Worm (Caenorhabditis elegans): ENCODE data around the gene dyc-1.

dyc-1 gene

DNA sequence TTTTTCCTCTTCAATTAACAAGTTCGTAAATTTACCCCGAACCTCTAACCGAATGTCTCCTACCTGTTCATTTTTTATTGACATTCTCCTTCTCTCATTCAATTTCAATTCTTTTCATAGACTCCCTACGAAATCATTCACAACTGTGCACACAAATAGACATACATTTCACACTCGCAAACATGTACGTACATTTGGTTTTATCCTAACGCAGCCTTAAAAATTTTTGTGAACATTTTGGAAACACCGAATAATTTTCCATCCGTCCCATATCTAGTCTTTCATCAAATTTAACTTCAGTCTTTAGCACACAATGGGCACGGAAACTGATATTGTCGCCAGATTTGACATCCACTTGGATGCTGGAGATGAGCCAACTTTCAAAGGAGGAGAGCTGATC lies 15.8 kb upstream of the dyc-1 start, which contains the start of gene arrd-25:
Gene arrd-25, plus strand, starts transcription at position 301 of the 400 bp plus-strand sequence.
- no peak for TF ChIP-seq ztf-22 (GFP tag; optimal IDR thresholded peaks at IDR 0.05)
- no peak for TF ChIP-seq ets-4 (GFP tag; optimal IDR thresholded peaks at IDR 0.05)
- TF ChIP-seq ceh-27 (GFP tag; optimal IDR thresholded peaks at IDR 0.05): no peak
- no peak for TF ChIP-seq ama-1 (optimal IDR thresholded peaks at IDR 0.05)
- TF ChIP-seq ama-1 (GFP tag; optimal IDR thresholded peaks at IDR 0.05): no peak
- no peak for TF ChIP-seq nhr-90 (tag; optimal IDR thresholded peaks at IDR 0.05)
- TF ChIP-seq F37B4.10 (GFP tag; IDR thresholded peaks at IDR 0.05): no peak
- no peak for TF ChIP-seq lir-1 (GFP tag; conservative IDR thresholded peaks at IDR 0.05)
- no peak for TF ChIP-seq F22D6.2 (tag; optimal IDR thresholded peaks at IDR 0.05)
- no peak for TF ChIP-seq zim-3 (tag; optimal IDR thresholded peaks at IDR 0.05)
- TF ChIP-seq F49E8.2 (tag; optimal IDR thresholded peaks at IDR 0.05; ENCODE audit: insufficient read depth): no peak
- TF ChIP-seq hmg-1.2 (GFP tag; IDR thresholded peaks at IDR 0.05): no peak
- TF ChIP-seq aptf-3 (GFP tag; IDR thresholded peaks at IDR 0.05): no peak
- no peak for TF ChIP-seq madf-3 (GFP tag; IDR thresholded peaks at IDR 0.05)
- TF ChIP-seq hlh-12 (tag; optimal IDR thresholded peaks at IDR 0.05): no peak

ce11 chrX:14039293-14039692 lies 10.0 kb upstream of the dyc-1 start:
- TF ChIP-seq lin-26 (GFP tag; IDR thresholded peaks at IDR 0.05) (no peak), F55B11.4 (tag; optimal IDR thresholded peaks at IDR 0.05; ENCODE audit: borderline replicate concordance, insufficient read depth) (no peak), chd-7 (tag; optimal IDR thresholded peaks at IDR 0.05) (no peak), pha-4 (tag; optimal IDR thresholded peaks at IDR 0.05) (no peak)

DNA sequence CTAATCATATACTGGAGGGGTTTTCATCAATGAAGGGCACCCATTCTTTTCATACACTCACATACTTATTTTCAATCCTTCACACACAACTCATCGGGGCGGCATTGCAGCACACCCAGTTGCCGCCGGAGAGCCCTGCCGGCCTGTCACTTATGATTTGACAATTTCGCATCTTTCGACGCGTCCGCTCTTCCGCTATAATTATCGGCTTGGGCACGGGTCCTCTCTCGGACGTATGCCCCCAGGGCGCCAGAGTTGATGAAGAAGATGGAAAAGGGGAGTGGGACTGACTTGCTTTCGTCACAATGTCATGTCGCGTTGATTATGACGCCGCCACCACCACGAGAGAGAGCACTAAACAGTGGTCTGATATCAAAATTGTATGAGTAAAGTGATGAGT lies 5.0 kb upstream of the dyc-1 start:
- TF ChIP-seq madf-10 (tag; optimal IDR thresholded peaks at IDR 0.05): no peak
- 0 out of 2 replicates have a peak, but pooled peaks have one; percentile 35 for TF ChIP-seq aptf-3 (GFP tag; IDR thresholded peaks at IDR 0.05)
- TF ChIP-seq zfh-2 (GFP tag; conservative IDR thresholded peaks at IDR 0.05): peak; percentile 59

ce11 chrX:14047609-14048008 lies 1.7 kb upstream of the dyc-1 start:
- TF ChIP-seq cebp-2 (GFP tag; IDR thresholded peaks at IDR 0.05) (no peak), mxl-1 (tag; optimal IDR thresholded peaks at IDR 0.05) (no peak), aptf-2 (GFP tag; conservative IDR thresholded peaks at IDR 0.05) (no peak), F49E8.2 (tag; optimal IDR thresholded peaks at IDR 0.05; ENCODE audit: insufficient read depth) (no peak), zfh-2 (GFP tag; conservative IDR thresholded peaks at IDR 0.05) (no peak), fkh-3 (tag; optimal IDR thresholded peaks at IDR 0.05) (no peak)

DNA sequence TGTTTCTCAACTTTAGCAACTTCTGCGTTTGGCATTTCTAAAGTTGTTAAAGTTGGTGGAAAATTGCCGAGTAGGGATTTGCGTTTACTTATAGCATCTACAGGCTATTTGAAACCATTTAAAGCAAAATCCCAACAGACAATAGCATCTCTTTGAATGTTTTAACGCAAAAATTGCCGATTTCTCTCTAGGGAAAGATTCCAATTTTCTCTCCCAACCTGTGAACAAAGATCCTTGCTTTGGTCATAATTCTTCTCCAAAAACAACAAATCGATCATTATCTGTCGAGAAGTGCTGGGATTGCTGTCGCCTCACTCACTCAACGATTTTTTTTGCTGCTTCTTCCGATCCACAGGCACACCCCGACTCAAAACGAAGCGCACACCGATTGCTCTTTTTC lies 4.4 kb downstream of the dyc-1 start:
- no peak for TF ChIP-seq attf-5 (GFP tag; optimal IDR thresholded peaks at IDR 0.05)
- TF ChIP-seq lsl-1 (GFP tag; optimal IDR thresholded peaks at IDR 0.05): no peak
- no peak for TF ChIP-seq hmg-20 (GFP tag; IDR thresholded peaks at IDR 0.05)
- TF ChIP-seq D2030.7 (GFP tag; IDR thresholded peaks at IDR 0.05): no peak
- no peak for TF ChIP-seq lin-26 (GFP tag; IDR thresholded peaks at IDR 0.05)
- TF ChIP-seq ztf-6 (GFP tag; IDR thresholded peaks at IDR 0.05): no peak
- no peak for TF ChIP-seq akir-1 (GFP tag; optimal IDR thresholded peaks at IDR 0.05)

- TF ChIP-seq Y95B8A.8 (GFP tag; IDR thresholded peaks at IDR 0.05): no peak
- peak; percentile 41; the same call in 1 of the 2 replicates for TF ChIP-seq zfh-2 (GFP tag; conservative IDR thresholded peaks at IDR 0.05)
Measured at ce11 chrX:14054799-14055198, 5.5 kb downstream of the dyc-1 start.

Measured in whole organism, young adult.